Worm (Caenorhabditis elegans) whole organism, L3 larva: ENCODE results near the gene rskd-1.

Source experiments
- R02D3.7 ChIP-seq: fragments of 150-350 bp; optimal IDR thresholded peaks from 2 replicates; lab custom pipeline; 2014; ENCODE audit warnings: missing biosample characterization, missing genetic modification characterization
- aly-2 ChIP-seq: fragments of 150-350 bp; optimal IDR thresholded peaks from 2 replicates; lab custom pipeline; 2014; ENCODE audit warnings: missing biosample characterization, missing genetic modification characterization
- ama-1 ChIP-seq: fragments of 150-350 bp; optimal IDR thresholded peaks from 2 replicates; lab custom pipeline; 2018
- lin-39 ChIP-seq: fragments of 150-350 bp; optimal IDR thresholded peaks from 2 replicates; lab custom pipeline; 2018; ENCODE audit warnings: missing biosample characterization, missing genetic modification reagents, missing genetic modification characterization
- nhr-11 ChIP-seq: fragments of 150-350 bp; optimal IDR thresholded peaks from 2 replicates; lab custom pipeline; 2014; ENCODE audit warnings: missing biosample characterization, missing genetic modification characterization
- skn-1 ChIP-seq: fragments of 150-350 bp; optimal IDR thresholded peaks from 2 replicates; lab custom pipeline; 2014; ENCODE audit warnings: missing biosample characterization, missing genetic modification characterization
- snpc-4 ChIP-seq: fragments of 150-350 bp; optimal IDR thresholded peaks from 2 replicates; lab custom pipeline; 2014; ENCODE audit warnings: missing biosample characterization, missing genetic modification characterization

ce11 chrV:12303453-12304077 lies 15.2 kb upstream of the rskd-1 start:
- peak; percentile 89 for TF ChIP-seq lin-39 (tag; lab: Kevin White, UChicago)
- TF ChIP-seq R02D3.7 (tag; lab: Kevin White, UChicago) = peak; percentile 69
- no peak for TF ChIP-seq snpc-4 (tag; lab: Kevin White, UChicago)
- peak; percentile 88 for TF ChIP-seq ama-1 (lab: Kevin White, UChicago)
- peak; percentile 80 for TF ChIP-seq skn-1 (tag; lab: Kevin White, UChicago)
- TF ChIP-seq nhr-11 (tag; lab: Kevin White, UChicago) = peak; percentile 26
- TF ChIP-seq aly-2 (tag; lab: Kevin White, UChicago) = peak; percentile 82
